Worm (Caenorhabditis elegans) whole organism, L2 larva: ENCODE results near the gene D1044.1.

ENCODE experiments used
- ceh-82 ChIP-seq: fragments of 150-350 bp; optimal IDR thresholded peaks from 2 replicates; lab custom pipeline; 2014; ENCODE audit warnings: missing biosample characterization, missing genetic modification characterization
- elt-1 ChIP-seq: fragments of 150-350 bp; optimal IDR thresholded peaks from 2 replicates; lab custom pipeline; 2014; ENCODE audit warnings: missing biosample characterization, missing genetic modification characterization
- elt-3 ChIP-seq: sonication (generic microtip); optimal IDR thresholded peaks from 2 replicates; lab custom pipeline; 2017; ENCODE audit warnings: missing biosample characterization, missing genetic modification characterization
- fos-1 ChIP-seq: fragments of 150-350 bp; optimal IDR thresholded peaks from 2 replicates; lab custom pipeline; 2014; ENCODE audit warnings: missing biosample characterization, missing genetic modification characterization
- lsy-2 ChIP-seq, 2 experiments: fragments of 150-350 bp in 1 of 2; sonication (generic microtip) in 1 of 2; optimal IDR thresholded peaks; 2 replicates each; lab custom pipeline; 2014 to 2017; ENCODE audit warnings: missing biosample characterization in 2 of 2, missing genetic modification characterization in 2 of 2
- nhr-11 ChIP-seq: fragments of 150-350 bp; optimal IDR thresholded peaks from 2 replicates; lab custom pipeline; 2014; ENCODE audit warnings: missing biosample characterization, missing genetic modification characterization
- nhr-129 ChIP-seq: fragments of 150-350 bp; optimal IDR thresholded peaks from 2 replicates; lab custom pipeline; 2014; ENCODE audit warnings: missing biosample characterization, missing genetic modification characterization
- zag-1 ChIP-seq: fragments of 150-350 bp; optimal IDR thresholded peaks from 2 replicates; lab custom pipeline; 2014; ENCODE audit warnings: missing biosample characterization, missing genetic modification characterization

ce11 chrIII:5563680-5564079 is 19.6 kb downstream of the D1044.1 start:
- no peak for TF ChIP-seq elt-3 (tag; lab: Kevin White, UChicago)
- TF ChIP-seq zag-1 (tag; lab: Kevin White, UChicago): no peak
- no peak for TF ChIP-seq elt-1 (tag; lab: Kevin White, UChicago)
- peak; percentile 76 for TF ChIP-seq nhr-129 (tag; lab: Kevin White, UChicago)
- no peak for TF ChIP-seq nhr-11 (tag; lab: Kevin White, UChicago)
- TF ChIP-seq lsy-2 (tag; optimal IDR thresholded peaks at IDR 0.05; lab: Kevin White, UChicago): peak in 1 of 2 experiments; percentile 23
- TF ChIP-seq ceh-82 (tag; lab: Kevin White, UChicago): no peak
- no peak for TF ChIP-seq fos-1
